Fruit fly (Drosophila melanogaster): ENCODE measurements around the gene mRRF1.

mRRF1 gene

DNA sequence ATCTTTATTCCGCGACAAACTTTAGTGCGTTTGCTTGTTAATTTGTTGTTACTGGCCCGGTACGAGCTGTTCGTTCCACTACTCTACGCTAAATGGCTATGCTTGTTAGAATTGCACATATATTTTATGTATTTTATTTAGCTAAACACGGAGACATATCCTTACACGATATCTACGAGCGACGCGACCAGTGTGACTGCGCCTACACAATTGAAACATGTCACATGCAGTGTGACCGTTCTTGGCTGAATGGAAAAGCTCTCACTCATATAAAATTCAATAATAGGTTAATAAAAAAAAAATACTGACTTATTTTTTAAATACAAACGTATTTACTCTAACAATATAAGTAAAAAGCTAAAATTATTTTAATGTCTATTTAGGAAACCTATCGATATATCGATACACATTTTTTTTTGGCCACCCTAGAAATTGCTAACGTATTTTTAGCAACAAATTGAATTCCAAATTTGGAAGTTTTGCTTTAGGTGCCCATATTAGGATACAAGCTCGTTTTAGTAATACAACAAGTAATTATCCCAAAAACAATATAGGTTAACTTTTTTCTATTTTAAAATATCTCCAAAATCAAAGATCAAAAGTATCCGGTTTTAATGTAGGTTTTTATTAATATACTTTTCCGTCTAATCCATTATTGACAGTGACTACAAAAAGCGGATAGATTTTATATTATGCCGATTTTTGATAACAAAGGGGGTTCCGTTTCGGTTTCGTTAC lies 35.0 kb downstream of the mRRF1 start, which contains the start of gene CG4080:
CG4080 (minus strand) TSS at position 215 of the 738 bp plus-strand sequence.
- TF ChIP-seq Sox102F (GFP tag; optimal IDR thresholded peaks at IDR 0.05) (peak; percentile 64), Eip93F (GFP tag; optimal IDR thresholded peaks at IDR 0.05) (peak; percentile 61), net (GFP tag; optimal IDR thresholded peaks at IDR 0.05) (no peak), CG6792 (GFP tag; optimal IDR thresholded peaks at IDR 0.05) (no peak), ss (GFP tag; optimal IDR thresholded peaks at IDR 0.05) (peak in 1 of 2 experiments; percentile 10), achi (GFP tag; optimal IDR thresholded peaks at IDR 0.05) (peak; percentile 5), Hr4 (GFP tag; optimal IDR thresholded peaks at IDR 0.05) (no peak), cyc (GFP tag; optimal IDR thresholded peaks at IDR 0.05) (peak; percentile 31), CG16779 (tag; optimal IDR thresholded peaks at IDR 0.05) (peak; percentile 43), CG15336 (GFP tag; IDR thresholded peaks at IDR 0.05) (no peak), eg (GFP tag; IDR thresholded peaks at IDR 0.05) (no peak), topi (GFP tag; optimal IDR thresholded peaks at IDR 0.05) (peak; percentile 46), svp (GFP tag) (peak; percentile 59), vri (GFP tag; optimal IDR thresholded peaks at IDR 0.05) (peak; percentile 40), CG6854 (GFP tag; optimal IDR thresholded peaks at IDR 0.05) (peak; percentile 9), Eip78C (GFP tag) (peak; percentile 79), spab (GFP tag; optimal IDR thresholded peaks at IDR 0.05) (no peak), fkh (GFP tag; optimal IDR thresholded peaks at IDR 0.05) (peak; percentile 82), Sox14 (GFP tag; optimal IDR thresholded peaks at IDR 0.05) (peak; percentile 21), dsx (GFP tag; optimal IDR thresholded peaks at IDR 0.05; ENCODE audit: poor library complexity, severe bottlenecking) (peak; percentile 48), CG11762 (GFP tag; optimal IDR thresholded peaks at IDR 0.05; ENCODE audit: insufficient read depth) (no peak), CG3919 (GFP tag; optimal IDR thresholded peaks at IDR 0.05) (no peak), Met (GFP tag; optimal IDR thresholded peaks at IDR 0.05) (peak; percentile 64), fd59A (GFP tag; optimal IDR thresholded peaks at IDR 0.05) (no peak), Blimp-1 (GFP tag; optimal IDR thresholded peaks at IDR 0.05) (no peak), esn (GFP tag; optimal IDR thresholded peaks at IDR 0.05) (peak; percentile 61), lz (GFP tag; optimal IDR thresholded peaks at IDR 0.05) (peak; percentile 37), acj6 (GFP tag; optimal IDR thresholded peaks at IDR 0.05) (peak; percentile 8), CG4318 (GFP tag; optimal IDR thresholded peaks at IDR 0.05) (no peak), CG8319 (GFP tag; optimal IDR thresholded peaks at IDR 0.05) (no peak), Eip75B (GFP tag; optimal IDR thresholded peaks at IDR 0.05) (peak; percentile 7), Sox15 (GFP tag; optimal IDR thresholded peaks at IDR 0.05) (no peak), CG6808 (GFP tag; optimal IDR thresholded peaks at IDR 0.05) (no peak), CG6163 (GFP tag; IDR thresholded peaks at IDR 0.05) (no peak), CG8632 (GFP tag; optimal IDR thresholded peaks at IDR 0.05) (peak; percentile 26), OdsH (GFP tag; optimal IDR thresholded peaks at IDR 0.05) (no peak), dac (GFP tag; optimal IDR thresholded peaks at IDR 0.05) (no peak), CG31627 (GFP tag; optimal IDR thresholded peaks at IDR 0.05) (no peak), CG1621 (tag; optimal IDR thresholded peaks at IDR 0.05) (peak; percentile 30)

- TF ChIP-seq CG11294 (GFP tag; IDR thresholded peaks at IDR 0.05) (no peak), cyc (GFP tag; optimal IDR thresholded peaks at IDR 0.05) (no peak), Sox14 (GFP tag; optimal IDR thresholded peaks at IDR 0.05) (peak; percentile 13), CG8632 (GFP tag; optimal IDR thresholded peaks at IDR 0.05) (no peak), CG1621 (tag; optimal IDR thresholded peaks at IDR 0.05) (peak; percentile 55)
These were observed 35.7 kb downstream of the mRRF1 start for dm6 chr3L:9399855-9400254.
